Fruit fly (Drosophila melanogaster): Measurements from ENCODE around the gene corn.

Gene corn

DNA sequence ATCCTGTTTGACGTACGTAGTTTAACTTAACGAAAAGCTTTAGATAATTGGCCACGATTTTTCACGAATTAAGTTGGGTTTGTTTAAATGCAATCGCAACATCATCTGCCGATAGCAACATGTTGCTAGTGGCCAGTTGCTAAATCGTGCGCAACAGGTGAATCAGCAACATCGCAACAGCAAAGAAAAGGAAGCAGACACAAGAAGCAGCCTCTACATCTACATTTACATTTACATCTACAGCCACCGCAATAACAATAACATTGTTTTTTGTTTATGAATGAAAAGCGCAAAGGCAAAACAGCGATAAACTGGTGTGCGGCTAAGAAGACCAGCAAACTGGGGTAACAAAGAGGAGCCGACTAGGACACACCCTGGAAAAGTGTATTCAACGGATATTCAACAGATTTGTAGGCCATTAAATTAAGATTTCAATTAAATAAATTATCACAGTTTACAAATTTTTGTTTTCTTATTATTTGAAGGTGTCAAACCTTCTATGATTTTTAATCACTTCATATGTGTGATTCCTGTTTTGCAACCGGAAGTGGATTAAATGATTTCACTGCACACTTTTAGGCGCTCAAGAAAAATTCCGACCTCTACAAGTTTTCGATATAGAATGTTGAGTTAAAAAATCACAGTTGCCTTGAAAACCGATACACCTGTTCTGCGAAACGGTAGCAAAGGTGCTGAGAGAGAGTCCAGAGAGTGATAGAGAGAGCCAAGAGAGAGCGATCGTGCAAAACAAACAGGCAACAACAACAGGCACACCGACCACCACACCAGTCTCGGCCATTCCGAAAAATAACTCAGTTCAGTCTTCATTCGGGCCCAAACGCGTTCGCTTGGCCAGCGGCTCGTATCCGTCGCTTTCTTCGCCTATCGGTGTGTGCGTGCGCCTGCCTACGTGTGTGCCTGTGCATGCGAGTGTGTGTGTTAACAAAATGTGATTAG, 22.9 kb downstream of the corn start, which contains the start of gene melt:
TSS of gene melt (plus strand) at position 818 of the 957 bp plus-strand sequence.
- TF ChIP-seq usp (GFP tag; optimal IDR thresholded peaks at IDR 0.05) (no peak), OdsH (GFP tag; optimal IDR thresholded peaks at IDR 0.05) (peak; percentile 87), woc (GFP tag; optimal IDR thresholded peaks at IDR 0.05) (peak; percentile 98), sage (GFP tag; optimal IDR thresholded peaks at IDR 0.05) (peak; percentile 42), sv (GFP tag; optimal IDR thresholded peaks at IDR 0.05) (peak; percentile 88), Hr83 (GFP tag; optimal IDR thresholded peaks at IDR 0.05; ENCODE audit: poor library complexity, severe bottlenecking) (peak; percentile 86), Mio (GFP tag; optimal IDR thresholded peaks at IDR 0.05) (peak; percentile 2), brk (GFP tag; optimal IDR thresholded peaks at IDR 0.05) (peak; percentile 67), fru (GFP tag; optimal IDR thresholded peaks at IDR 0.05) (peak; percentile 89), Dif (GFP tag; optimal IDR thresholded peaks at IDR 0.05; ENCODE audit: partially characterized antibody) (peak; percentile 92), dsf (GFP tag; optimal IDR thresholded peaks at IDR 0.05; ENCODE audit: borderline replicate concordance) (peak; percentile 73), GATAd (GFP tag; optimal IDR thresholded peaks at IDR 0.05) (no peak), Jra (GFP tag; optimal IDR thresholded peaks at IDR 0.05) (peak; percentile 49), Rel (GFP tag; optimal IDR thresholded peaks at IDR 0.05) (no peak), Rel (tag; optimal IDR thresholded peaks at IDR 0.05) (peak; percentile 48), HLH106 (tag; optimal IDR thresholded peaks at IDR 0.05) (peak; percentile 88), foxo (GFP tag; optimal IDR thresholded peaks at IDR 0.05) (peak in 1 of 2 experiments; percentile 90), Vsx2 (GFP tag; optimal IDR thresholded peaks at IDR 0.05; ENCODE audit: partially characterized antibody) (peak; percentile 81), Dfd (GFP tag; optimal IDR thresholded peaks at IDR 0.05) (peak; percentile 40), lola (GFP tag; optimal IDR thresholded peaks at IDR 0.05) (no peak), Hnf4 (GFP tag; optimal IDR thresholded peaks at IDR 0.05) (peak; percentile 72), Hr78 (GFP tag; optimal IDR thresholded peaks at IDR 0.05) (no peak), dl (GFP tag; optimal IDR thresholded peaks at IDR 0.05; ENCODE audit: insufficient read depth in 1 of 2, partially characterized antibody in 2 of 2) (peak; percentile 72 to 81), Sp1 (GFP tag; optimal IDR thresholded peaks at IDR 0.05) (peak; percentile 89), psq (GFP tag; optimal IDR thresholded peaks at IDR 0.05) (peak; percentile 99), tai (GFP tag; optimal IDR thresholded peaks at IDR 0.05) (no peak), pan (optimal IDR thresholded peaks at IDR 0.05) (peak; percentile 84), CG32264 (GFP tag; optimal IDR thresholded peaks at IDR 0.05) (peak; percentile 52), ey (GFP tag; optimal IDR thresholded peaks at IDR 0.05) (peak; percentile 90), CrebA (GFP tag; optimal IDR thresholded peaks at IDR 0.05; ENCODE audit: borderline replicate concordance) (no peak), br (GFP tag; optimal IDR thresholded peaks at IDR 0.05) (peak; percentile 93), Myc (optimal IDR thresholded peaks at IDR 0.05) (peak; percentile 12), Abd-B (GFP tag; optimal IDR thresholded peaks at IDR 0.05) (no peak), h (GFP tag; optimal IDR thresholded peaks at IDR 0.05) (peak; percentile 89), CG9705 (GFP tag; optimal IDR thresholded peaks at IDR 0.05) (peak; percentile 86), N (GFP tag; optimal IDR thresholded peaks at IDR 0.05) (no peak), jim (GFP tag; optimal IDR thresholded peaks at IDR 0.05) (peak; percentile 65), rgr (GFP tag; optimal IDR thresholded peaks at IDR 0.05) (peak; percentile 85), dmrt93B (GFP tag; optimal IDR thresholded peaks at IDR 0.05) (peak; percentile 87)

DNA sequence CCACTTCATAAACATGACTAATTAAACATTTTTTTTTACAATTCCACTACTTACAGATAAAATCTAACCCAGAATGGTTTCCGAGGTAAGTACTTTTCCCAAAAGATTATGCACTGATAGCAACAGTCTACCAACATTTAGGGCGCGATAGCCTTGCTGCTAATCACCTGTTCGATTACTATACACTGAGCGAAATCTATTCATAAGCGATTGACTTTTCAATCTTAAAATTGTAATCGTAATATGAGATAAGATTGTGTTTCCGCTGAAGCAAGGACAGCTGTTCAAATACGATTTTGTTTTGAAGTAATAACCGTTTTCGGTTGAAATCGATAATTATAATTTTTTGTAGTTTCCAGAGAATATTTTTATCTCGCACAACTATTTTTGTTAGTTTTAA, 24.3 kb downstream of the corn start:
- TF ChIP-seq CG9705 (GFP tag; optimal IDR thresholded peaks at IDR 0.05) (no peak), fru (GFP tag; optimal IDR thresholded peaks at IDR 0.05) (peak; percentile 20)
